Worm (Caenorhabditis elegans) whole organism, L1 larva: ENCODE data around the gene AH9.1.

ENCODE experiments used
- blmp-1 ChIP-seq: fragments of 150-350 bp; optimal IDR thresholded peaks from 2 replicates; lab custom pipeline; 2014; ENCODE audit warnings: missing biosample characterization, missing genetic modification characterization
- dsc-1 ChIP-seq: sonication (generic microtip); optimal IDR thresholded peaks from 2 replicates; lab custom pipeline; 2016; ENCODE audit warnings: mild to moderate bottlenecking, missing genetic modification characterization, missing compliant biosample characterization
- efl-3 ChIP-seq: fragments of 200-800 bp; sonication (Bioruptor generic); optimal IDR thresholded peaks from 2 replicates; lab custom pipeline; 2018; ENCODE audit warnings: mild to moderate bottlenecking, missing genetic modification characterization, missing compliant biosample characterization
- elt-2 ChIP-seq: sonication (generic microtip); optimal IDR thresholded peaks from 2 replicates; lab custom pipeline; 2016; ENCODE audit warnings: missing genetic modification characterization, mild to moderate bottlenecking, inconsistent platforms, missing compliant biosample characterization, missing genetic modification reagents
- lin-15B ChIP-seq: fragments of 150-350 bp; sonication (generic microtip); optimal IDR thresholded peaks from 3 replicates; lab custom pipeline; 2014; ENCODE audit warnings: missing biosample characterization, missing genetic modification characterization
- lsy-2 ChIP-seq, 2 experiments: fragments of 150-350 bp; optimal IDR thresholded peaks; 2 replicates each; lab custom pipeline; 2014; ENCODE audit warnings: missing biosample characterization in 2 of 2, missing genetic modification characterization in 2 of 2
- nhr-237 ChIP-seq: fragments of 150-350 bp; optimal IDR thresholded peaks from 2 replicates; lab custom pipeline; 2014; ENCODE audit warnings: missing biosample characterization, missing genetic modification characterization
- rnt-1 ChIP-seq: sonication (generic microtip); optimal IDR thresholded peaks from 2 replicates; lab custom pipeline; 2016; ENCODE audit warnings: mild to moderate bottlenecking, missing genetic modification characterization, moderate library complexity, missing compliant biosample characterization
- skn-1 ChIP-seq: fragments of 150-350 bp; optimal IDR thresholded peaks from 2 replicates; lab custom pipeline; 2014; ENCODE audit warnings: missing biosample characterization, missing genetic modification characterization

DNA sequence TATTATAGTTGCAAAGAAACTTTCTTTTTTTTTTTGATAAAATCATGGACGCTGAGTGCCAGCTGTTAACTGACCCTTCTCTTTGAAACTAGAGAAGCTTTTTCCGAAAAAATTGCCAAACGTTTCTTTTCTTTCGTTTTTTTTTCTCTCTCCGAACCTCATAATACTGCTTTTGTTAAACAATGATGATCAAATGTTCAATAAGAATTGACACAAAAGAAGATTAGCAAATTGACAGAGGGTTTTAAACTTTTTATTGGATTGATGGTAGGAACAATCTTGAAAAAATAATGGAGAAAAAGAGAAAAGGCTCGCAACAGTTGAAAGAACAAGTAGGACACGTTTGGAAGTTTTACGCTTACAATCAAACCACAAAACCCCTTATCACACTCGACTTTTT is 26.0 kb downstream of the AH9.1 start, which contains the start of gene hex-1:
- TF ChIP-seq lin-15B (tag; lab: Kevin White, UChicago): no peak
- TF ChIP-seq dsc-1 (tag; lab: Kevin White, UChicago): no peak
- TF ChIP-seq efl-3 (GFP tag; lab: Kevin White, UChicago): no peak
- no peak for TF ChIP-seq elt-2 (tag; lab: Kevin White, UChicago)
- TF ChIP-seq nhr-237 (tag; lab: Kevin White, UChicago): no peak
- TF ChIP-seq lsy-2 (tag; optimal IDR thresholded peaks at IDR 0.05; lab: Kevin White, UChicago): no peak
- TF ChIP-seq blmp-1 (tag; lab: Kevin White, UChicago): no peak
- no peak for TF ChIP-seq skn-1 (tag; lab: Kevin White, UChicago)
- no peak for TF ChIP-seq rnt-1
